Fruit fly (Drosophila melanogaster): ENCODE data around the gene RhoL.

DNA sequence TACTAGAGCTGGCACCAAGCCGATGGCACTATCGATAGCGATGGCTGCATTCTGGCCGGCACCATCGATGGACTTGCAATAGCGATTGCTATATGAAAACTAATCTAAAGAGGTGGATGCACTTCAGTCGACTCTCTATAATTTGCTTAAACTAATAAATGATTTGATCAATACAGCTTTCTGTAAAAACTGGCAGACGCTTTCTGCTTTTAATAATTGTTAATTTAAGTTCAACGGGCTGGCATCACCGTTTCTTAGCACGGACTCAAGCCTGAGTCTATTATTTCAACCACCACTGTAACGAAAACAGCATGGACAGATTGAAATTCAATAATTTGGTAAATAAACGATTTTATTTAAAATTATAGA is 10.7 kb upstream of the RhoL start, which contains the start of the genes Ras85D and Rlb1:
- TF ChIP-seq Snoo (tag; optimal IDR thresholded peaks at IDR 0.05) (peak; percentile 23), CG10348 (GFP tag; IDR thresholded peaks at IDR 0.05) (no peak), CG9948 (tag; optimal IDR thresholded peaks at IDR 0.05) (peak; percentile 9), EcR (GFP tag; optimal IDR thresholded peaks at IDR 0.05) (no peak), Ets98B (GFP tag; IDR thresholded peaks at IDR 0.05) (no peak), CG13204 (GFP tag; optimal IDR thresholded peaks at IDR 0.05) (no peak), CG8301 (tag; optimal IDR thresholded peaks at IDR 0.05) (no peak), Pif1A (GFP tag; optimal IDR thresholded peaks at IDR 0.05) (no peak), CG32121 (GFP tag; IDR thresholded peaks at IDR 0.05) (no peak), CG17806 (tag; optimal IDR thresholded peaks at IDR 0.05) (peak; percentile 19), fd96Ca (GFP tag; IDR thresholded peaks at IDR 0.05) (no peak), rn (GFP tag; IDR thresholded peaks at IDR 0.05) (no peak), CG14655 (GFP tag; optimal IDR thresholded peaks at IDR 0.05) (no peak)

Measured in whole organism, pupa.